Fruit fly (Drosophila melanogaster) whole organism, wandering third instar larva: ENCODE measurements around the gene nkt.

Source experiments
- ey ChIP-seq: fragments of 200-800 bp; sonication (Bioruptor generic); optimal IDR thresholded peaks from 2 replicates; lab custom pipeline; 2016; ENCODE audit warnings: missing biosample characterization, missing genetic modification characterization
- foxo ChIP-seq, 2 experiments: fragments of 200-800 bp; sonication (Bioruptor generic); optimal IDR thresholded peaks; 2 replicates in 1 of 2; 3 replicates in 1 of 2; lab custom pipeline; 2016 to 2017; ENCODE audit warnings: missing biosample characterization in 2 of 2, missing genetic modification characterization in 2 of 2
- fru ChIP-seq: fragments of 200-800 bp; sonication (Bioruptor generic); optimal IDR thresholded peaks from 3 replicates; lab custom pipeline; 2016; ENCODE audit warnings: missing biosample characterization, mild to moderate bottlenecking, missing genetic modification characterization
- sage ChIP-seq: fragments of 200-800 bp; sonication (Bioruptor generic); optimal IDR thresholded peaks from 2 replicates; lab custom pipeline; 2016; ENCODE audit warnings: missing biosample characterization, mild to moderate bottlenecking, missing genetic modification characterization
- usp ChIP-seq: fragments of >200 bp; optimal IDR thresholded peaks from 2 replicates; lab custom pipeline; 2017; ENCODE audit warnings: missing biosample characterization, missing genetic modification characterization

- no peak for TF ChIP-seq usp
- TF ChIP-seq fru, result no peak
- TF ChIP-seq sage (GFP tag; lab: Kevin White, UChicago), result no peak
- TF ChIP-seq ey (GFP tag; lab: Kevin White, UChicago), result no peak
- TF ChIP-seq foxo (GFP tag; optimal IDR thresholded peaks at IDR 0.05; lab: Kevin White, UChicago), result no peak
Measured at dm6 chr3L:11218892-11219291, 17.7 kb downstream of the nkt start.
